Worm (Caenorhabditis elegans) whole organism, midembryonic: ENCODE measurements around the gene zig-12.

Experiments used
- T22C8.4 ChIP-seq: fragments of 200-800 bp; sonication (Bioruptor generic); IDR thresholded peaks from 2 replicates; pipeline ENCODE4 v1.3.6; 2022; ENCODE audit warnings: missing genetic modification characterization, missing compliant biosample characterization
- cog-1 ChIP-seq: sonication (generic microtip); optimal IDR thresholded peaks from 2 replicates; lab custom pipeline; 2016; ENCODE audit warnings: missing genetic modification characterization, missing compliant biosample characterization
- flt-1 ChIP-seq: fragments of 200-800 bp; sonication (Bioruptor generic); IDR thresholded peaks from 2 replicates; pipeline ENCODE4 v1.3.6; 2022; ENCODE audit warnings: missing genetic modification characterization, missing compliant biosample characterization
- klf-2 ChIP-seq: fragments of 200-800 bp; sonication (Bioruptor generic); conservative IDR thresholded peaks from 2 replicates; pipeline ENCODE4 v1.3.6; 2022; ENCODE audit warnings: missing genetic modification reagents, missing genetic modification characterization, missing compliant biosample characterization
- med-1 ChIP-seq: sonication (generic microtip); optimal IDR thresholded peaks from 2 replicates; lab custom pipeline; 2017; ENCODE audit warnings: missing genetic modification characterization, mild to moderate bottlenecking, missing compliant biosample characterization, antibody characterized with exemption, missing genetic modification reagents; ENCODE audit not compliant: insufficient read depth
- ref-1 ChIP-seq: fragments of 200-800 bp; sonication (Bioruptor generic); conservative IDR thresholded peaks from 2 replicates; pipeline ENCODE4 v1.3.6; 2022; ENCODE audit warnings: missing genetic modification reagents, missing genetic modification characterization, missing compliant biosample characterization
- tab-1 ChIP-seq: fragments of 200-800 bp; sonication (Bioruptor generic); IDR thresholded peaks from 2 replicates; pipeline ENCODE4 v1.3.6; 2022; ENCODE audit warnings: missing genetic modification characterization, missing compliant biosample characterization
- ztf-23 ChIP-seq: fragments of 200-800 bp; sonication (Bioruptor generic); IDR thresholded peaks from 2 replicates; pipeline ENCODE4 v1.3.6; 2022; ENCODE audit warnings: missing genetic modification reagents, missing genetic modification characterization, missing compliant biosample characterization
- ztf-29 ChIP-seq: fragments of 200-800 bp; sonication (Bioruptor generic); IDR thresholded peaks from 2 replicates; pipeline ENCODE4 v1.3.6; 2022; ENCODE audit warnings: missing genetic modification reagents, missing genetic modification characterization, missing compliant biosample characterization

Gene zig-12

DNA sequence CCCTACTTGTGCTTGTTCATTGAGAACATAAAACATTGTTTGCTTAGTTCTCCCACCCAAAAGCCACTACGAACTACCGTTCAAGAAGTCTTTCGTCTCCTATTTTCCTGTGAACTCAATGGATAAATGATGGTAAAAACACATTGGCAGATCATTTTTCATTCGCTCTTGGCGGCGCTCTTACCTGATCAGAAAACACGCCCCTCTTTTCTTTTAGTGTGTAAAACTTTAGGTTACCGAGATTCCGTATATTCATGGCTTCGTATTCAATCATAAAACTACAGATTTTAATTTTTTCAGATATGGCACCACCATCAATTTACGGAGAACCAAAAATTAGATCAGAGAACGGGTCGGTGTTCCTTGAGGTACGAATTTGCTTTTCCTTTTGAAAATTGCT is at the start of gene zig-12:
Gene zig-12, plus strand, starts transcription at position 301 of the 400 bp plus-strand sequence.
- TF ChIP-seq cog-1 (tag; lab: Kevin White, UChicago) (no peak), ztf-23 (GFP tag; lab: Robert Waterston, UW) (no peak), klf-2 (no peak), tab-1 (GFP tag; lab: Robert Waterston, UW) (no peak), ref-1 (GFP tag; lab: Robert Waterston, UW) (no peak), T22C8.4 (GFP tag; lab: Robert Waterston, UW) (no peak)

DNA sequence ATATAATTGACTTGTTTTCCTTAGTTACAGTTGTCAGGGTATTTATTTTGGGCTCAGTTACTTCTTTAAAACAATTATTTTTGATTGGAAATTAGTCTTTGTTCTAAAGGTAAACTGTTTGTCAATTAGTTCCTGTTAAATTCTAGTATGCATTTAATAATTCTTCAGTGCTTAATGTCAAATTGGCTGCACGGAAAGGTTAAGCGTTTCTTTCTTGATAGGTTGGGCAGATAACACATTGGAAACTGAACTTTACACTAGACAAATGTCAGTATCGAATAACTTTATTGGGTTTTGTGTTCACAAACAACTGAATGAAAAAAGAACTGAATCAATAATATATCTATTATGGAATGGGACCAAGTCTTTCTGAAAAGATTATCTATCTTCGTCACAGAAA is 48.9 kb upstream of the zig-12 start:
- no peak for TF ChIP-seq tab-1 (GFP tag; lab: Robert Waterston, UW)
- TF ChIP-seq med-1 (GFP tag; lab: Kevin White, UChicago), result no peak
- TF ChIP-seq ztf-29 (GFP tag; lab: Robert Waterston, UW), result no peak
- TF ChIP-seq flt-1, result no peak
- no peak for TF ChIP-seq T22C8.4 (GFP tag; lab: Robert Waterston, UW)
- no peak for TF ChIP-seq ref-1 (GFP tag; lab: Robert Waterston, UW)
- TF ChIP-seq ztf-23 (GFP tag; lab: Robert Waterston, UW), result no peak
- no peak for TF ChIP-seq cog-1 (tag; lab: Kevin White, UChicago)
- no peak for TF ChIP-seq klf-2

DNA sequence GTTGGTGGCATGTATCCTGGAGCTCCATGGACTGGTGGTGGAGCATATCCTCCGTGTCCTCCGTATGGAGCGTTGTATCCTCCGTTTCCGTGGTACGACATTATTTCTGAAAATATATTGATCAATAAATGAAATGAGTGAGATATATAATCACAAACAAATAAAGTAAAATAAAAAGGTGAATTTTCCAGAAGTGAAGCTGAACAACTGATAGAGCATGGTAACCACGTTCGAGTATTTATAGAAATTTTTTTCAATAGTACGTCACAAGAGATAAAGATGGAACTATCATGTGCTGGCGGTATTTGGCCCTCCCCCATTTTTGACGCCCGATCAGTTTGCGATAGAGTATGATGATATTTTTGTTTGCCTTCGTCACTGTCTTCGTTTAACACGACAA is 46.9 kb upstream of the zig-12 start, which contains the start of gene F53A9.7:
Gene F53A9.7, minus strand, starts transcription at position 101 of the 400 bp plus-strand sequence.
- TF ChIP-seq med-1 (GFP tag; lab: Kevin White, UChicago) (no peak), ztf-23 (GFP tag; lab: Robert Waterston, UW) (no peak), ref-1 (GFP tag; lab: Robert Waterston, UW) (no peak), T22C8.4 (GFP tag; lab: Robert Waterston, UW) (no peak), ztf-29 (GFP tag; lab: Robert Waterston, UW) (no peak), klf-2 (no peak), tab-1 (GFP tag; lab: Robert Waterston, UW) (no peak), cog-1 (tag; lab: Kevin White, UChicago) (no peak), flt-1 (no peak)

DNA sequence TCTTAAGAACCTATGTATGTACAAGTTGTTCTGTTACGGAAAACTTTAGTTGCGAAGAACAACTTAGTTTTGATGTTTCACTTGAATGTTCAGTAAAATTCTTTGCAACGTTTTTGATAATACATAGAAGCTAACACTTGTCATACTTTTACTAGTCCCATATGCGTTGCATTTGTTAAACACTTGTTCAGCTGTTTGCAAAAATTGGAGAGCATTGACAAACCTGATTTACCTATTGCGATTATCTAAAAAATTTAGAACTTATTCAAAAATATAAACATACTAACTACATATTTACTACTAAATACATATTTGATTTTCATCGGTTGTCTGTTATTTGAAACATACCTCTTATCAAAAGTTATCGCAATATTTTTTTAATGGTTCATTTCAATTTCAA is 45.6 kb upstream of the zig-12 start:
- no peak for TF ChIP-seq ztf-23 (GFP tag; lab: Robert Waterston, UW)
- TF ChIP-seq flt-1, result no peak
- TF ChIP-seq klf-2, result no peak
- no peak for TF ChIP-seq T22C8.4 (GFP tag; lab: Robert Waterston, UW)
- no peak for TF ChIP-seq cog-1 (tag; lab: Kevin White, UChicago)
- TF ChIP-seq tab-1 (GFP tag; lab: Robert Waterston, UW), result no peak
- TF ChIP-seq med-1 (GFP tag; lab: Kevin White, UChicago), result no peak
- no peak for TF ChIP-seq ztf-29 (GFP tag; lab: Robert Waterston, UW)
- no peak for TF ChIP-seq ref-1 (GFP tag; lab: Robert Waterston, UW)

DNA sequence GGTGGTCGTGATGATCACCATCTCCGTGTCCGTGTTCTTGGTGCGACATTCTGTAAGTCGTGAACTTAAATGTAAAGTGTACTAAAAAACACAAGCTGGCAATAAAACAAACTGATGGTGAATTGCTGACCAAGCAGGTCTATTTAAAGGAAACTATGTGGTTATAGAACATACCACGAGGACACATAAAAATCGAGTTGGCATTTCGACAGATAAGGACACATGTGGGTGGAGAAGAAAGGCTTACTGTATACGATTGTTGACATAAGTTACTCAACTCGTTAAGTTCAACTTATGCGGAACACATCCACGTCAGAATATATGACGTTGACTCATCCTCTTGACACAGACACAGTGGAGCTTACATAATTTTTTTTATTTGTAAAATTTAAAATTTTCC is 44.9 kb upstream of the zig-12 start, which contains the start of gene F53A9.8:
Gene F53A9.8, minus strand, starts transcription at position 49 of the 400 bp plus-strand sequence.
- no peak for TF ChIP-seq med-1 (GFP tag; lab: Kevin White, UChicago)
- no peak for TF ChIP-seq cog-1 (tag; lab: Kevin White, UChicago)
- TF ChIP-seq T22C8.4 (GFP tag; lab: Robert Waterston, UW), result no peak
- TF ChIP-seq flt-1, result no peak
- TF ChIP-seq ztf-29 (GFP tag; lab: Robert Waterston, UW), result no peak
- TF ChIP-seq tab-1 (GFP tag; lab: Robert Waterston, UW), result no peak
- no peak for TF ChIP-seq klf-2
- no peak for TF ChIP-seq ztf-23 (GFP tag; lab: Robert Waterston, UW)
- no peak for TF ChIP-seq ref-1 (GFP tag; lab: Robert Waterston, UW)

ce11 chrX:8719888-8720287 is 43.8 kb upstream of the zig-12 start:
- TF ChIP-seq ztf-29 (GFP tag; lab: Robert Waterston, UW) (no peak), med-1 (GFP tag; lab: Kevin White, UChicago) (no peak), flt-1 (no peak), T22C8.4 (GFP tag; lab: Robert Waterston, UW) (no peak), cog-1 (tag; lab: Kevin White, UChicago) (no peak), klf-2 (no peak), tab-1 (GFP tag; lab: Robert Waterston, UW) (no peak), ztf-23 (GFP tag; lab: Robert Waterston, UW) (no peak), ref-1 (GFP tag; lab: Robert Waterston, UW) (no peak)

DNA sequence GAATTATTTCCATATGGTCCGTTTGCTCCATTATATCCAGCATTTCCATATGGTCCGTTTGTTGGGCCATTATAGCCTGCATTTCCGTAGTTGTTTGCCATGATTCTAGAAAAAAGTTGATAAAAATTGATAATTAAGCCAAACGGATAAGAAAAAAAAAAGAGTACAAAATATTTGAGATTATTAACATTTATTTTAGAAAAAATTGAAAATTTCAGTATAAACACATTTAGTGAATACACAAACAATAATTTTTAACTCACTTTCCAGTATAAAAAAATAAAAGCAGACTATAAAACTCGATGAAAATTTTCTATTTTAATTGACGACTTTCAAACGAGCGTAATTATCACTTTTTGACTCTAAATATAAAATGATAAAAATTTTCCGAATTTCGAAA is 43.0 kb upstream of the zig-12 start, which contains the start of gene F53A9.9:
Gene F53A9.9, minus strand, starts transcription at position 101 of the 400 bp plus-strand sequence.
- TF ChIP-seq tab-1 (GFP tag; lab: Robert Waterston, UW), result no peak
- no peak for TF ChIP-seq ztf-23 (GFP tag; lab: Robert Waterston, UW)
- no peak for TF ChIP-seq flt-1
- no peak for TF ChIP-seq med-1 (GFP tag; lab: Kevin White, UChicago)
- TF ChIP-seq ref-1 (GFP tag; lab: Robert Waterston, UW), result no peak
- no peak for TF ChIP-seq T22C8.4 (GFP tag; lab: Robert Waterston, UW)
- no peak for TF ChIP-seq cog-1 (tag; lab: Kevin White, UChicago)
- no peak for TF ChIP-seq klf-2

ce11 chrX:8721273-8721672 is 42.4 kb upstream of the zig-12 start:
- TF ChIP-seq tab-1 (GFP tag; lab: Robert Waterston, UW) (no peak), ztf-23 (GFP tag; lab: Robert Waterston, UW) (no peak), klf-2 (no peak), ref-1 (GFP tag; lab: Robert Waterston, UW) (no peak), T22C8.4 (GFP tag; lab: Robert Waterston, UW) (no peak), ztf-29 (GFP tag; lab: Robert Waterston, UW) (no peak), med-1 (GFP tag; lab: Kevin White, UChicago) (no peak), cog-1 (tag; lab: Kevin White, UChicago) (no peak)

- no peak for TF ChIP-seq ref-1 (GFP tag; lab: Robert Waterston, UW)
- TF ChIP-seq tab-1 (GFP tag; lab: Robert Waterston, UW), result no peak
- no peak for TF ChIP-seq ztf-29 (GFP tag; lab: Robert Waterston, UW)
- no peak for TF ChIP-seq med-1 (GFP tag; lab: Kevin White, UChicago)
- TF ChIP-seq klf-2, result no peak
- TF ChIP-seq cog-1 (tag; lab: Kevin White, UChicago), result no peak
- TF ChIP-seq flt-1, result no peak
- TF ChIP-seq ztf-23 (GFP tag; lab: Robert Waterston, UW), result no peak
- no peak for TF ChIP-seq T22C8.4 (GFP tag; lab: Robert Waterston, UW)
Observed at ce11 chrX:8723127-8723600, 40.5 kb upstream of the zig-12 start, which contains the start of gene tnt-2. Gene tnt-2, minus strand, starts transcription at chrX:8723550.
